Fruit fly (Drosophila melanogaster): ENCODE results near the gene Cad89D.

- TF ChIP-seq insv (optimal IDR thresholded peaks at IDR 0.05): no peak
- TF ChIP-seq psq (optimal IDR thresholded peaks at IDR 0.05): no peak
These were observed 33.2 kb upstream of the Cad89D start for dm6 chr3R:16528429-16528828.

Measured in Kc167 (cell line).